Worm (Caenorhabditis elegans): ENCODE measurements around the gene Y37E11B.2.
"Not testable (repeated sequence)": the region's sequence is repeated elsewhere in the genome, so short reads cannot be mapped to it uniquely, and the experiment has no call there.

Y37E11B.2 gene

ce11 chrIV:3582806-3583205 is 4.6 kb downstream of the Y37E11B.2 start, which contains the start of gene blos-7:
Gene blos-7 (minus strand): TSS chrIV:3582906.
- TF ChIP-seq unc-62 (GFP tag; optimal IDR thresholded peaks at IDR 0.05); lin-13 (GFP tag; optimal IDR thresholded peaks at IDR 0.05); gmeb-1 (tag; optimal IDR thresholded peaks at IDR 0.05): not testable (repeated sequence)

- TF ChIP-seq ama-1 (optimal IDR thresholded peaks at IDR 0.05) (no peak), sma-9 (GFP tag; optimal IDR thresholded peaks at IDR 0.05) (no peak), sma-9 (tag; optimal IDR thresholded peaks at IDR 0.05) (no peak), peb-1 (tag; optimal IDR thresholded peaks at IDR 0.05) (no peak), lin-11 (tag; optimal IDR thresholded peaks at IDR 0.05) (no peak), mdl-1 (tag; optimal IDR thresholded peaks at IDR 0.05) (no peak), skn-1 (tag; optimal IDR thresholded peaks at IDR 0.05) (no peak), ceh-16 (tag; optimal IDR thresholded peaks at IDR 0.05) (no peak), unc-62 (GFP tag; optimal IDR thresholded peaks at IDR 0.05) (no peak)
These were observed 12.6 kb downstream of the Y37E11B.2 start for ce11 chrIV:3590821-3591220.

ce11 chrIV:3593513-3593912 is 15.3 kb downstream of the Y37E11B.2 start, which contains the start of gene taf-2:
Gene taf-2 (minus strand): TSS chrIV:3593613.
- TF ChIP-seq nhr-10 (tag; optimal IDR thresholded peaks at IDR 0.05) (no peak), nhr-77 (tag; optimal IDR thresholded peaks at IDR 0.05) (no peak), lin-11 (tag; optimal IDR thresholded peaks at IDR 0.05) (no peak), gmeb-1 (tag; optimal IDR thresholded peaks at IDR 0.05) (no peak), mbf-1 (tag; optimal IDR thresholded peaks at IDR 0.05) (no peak), sma-9 (GFP tag; optimal IDR thresholded peaks at IDR 0.05) (no peak), sma-9 (tag; optimal IDR thresholded peaks at IDR 0.05) (no peak), sma-3 (GFP tag; optimal IDR thresholded peaks at IDR 0.05) (no peak), fos-1 (tag; optimal IDR thresholded peaks at IDR 0.05) (no peak), mdl-1 (tag; optimal IDR thresholded peaks at IDR 0.05) (no peak), nhr-21 (tag; optimal IDR thresholded peaks at IDR 0.05) (no peak), elt-1 (tag; optimal IDR thresholded peaks at IDR 0.05) (no peak), elt-3 (tag; optimal IDR thresholded peaks at IDR 0.05) (no peak), alr-1 (tag; optimal IDR thresholded peaks at IDR 0.05) (no peak), nhr-6 (tag; optimal IDR thresholded peaks at IDR 0.05) (no peak)

ce11 chrIV:3597356-3597755 is 19.1 kb downstream of the Y37E11B.2 start:
- no peak for TF ChIP-seq lsy-2 (tag; optimal IDR thresholded peaks at IDR 0.05)
- TF ChIP-seq nhr-237 (tag; optimal IDR thresholded peaks at IDR 0.05) = no peak
- TF ChIP-seq elt-1 (tag; optimal IDR thresholded peaks at IDR 0.05) = no peak
- TF ChIP-seq nhr-23 (tag; optimal IDR thresholded peaks at IDR 0.05) = no peak
- TF ChIP-seq egl-27 (tag; optimal IDR thresholded peaks at IDR 0.05) = no peak
- TF ChIP-seq nhr-11 (tag; optimal IDR thresholded peaks at IDR 0.05) = no peak
- TF ChIP-seq alr-1 (tag; optimal IDR thresholded peaks at IDR 0.05) = no peak
- no peak for TF ChIP-seq unc-55 (GFP tag; optimal IDR thresholded peaks at IDR 0.05)
- TF ChIP-seq ceh-82 (tag; optimal IDR thresholded peaks at IDR 0.05) = no peak
- no peak for TF ChIP-seq crh-2 (tag; optimal IDR thresholded peaks at IDR 0.05)

ce11 chrIV:3598452-3598851 is 20.2 kb downstream of the Y37E11B.2 start, which contains the start of gene Y37E11B.5:
Gene Y37E11B.5 (minus strand): TSS chrIV:3598552.
- no peak for TF ChIP-seq nhr-23 (tag; optimal IDR thresholded peaks at IDR 0.05)
- TF ChIP-seq unc-62 (GFP tag; optimal IDR thresholded peaks at IDR 0.05) = no peak
- TF ChIP-seq lin-11 (tag; optimal IDR thresholded peaks at IDR 0.05) = no peak
- no peak for TF ChIP-seq ama-1 (optimal IDR thresholded peaks at IDR 0.05)
- no peak for TF ChIP-seq nhr-11 (tag; optimal IDR thresholded peaks at IDR 0.05)
- TF ChIP-seq nhr-12 (tag; optimal IDR thresholded peaks at IDR 0.05) = no peak
- no peak for TF ChIP-seq sem-4 (tag; optimal IDR thresholded peaks at IDR 0.05)
- TF ChIP-seq elt-3 (tag; optimal IDR thresholded peaks at IDR 0.05) = no peak
- TF ChIP-seq F13H6.1 (tag; optimal IDR thresholded peaks at IDR 0.05) = no peak
- no peak for TF ChIP-seq ztf-1 (GFP tag; conservative IDR thresholded peaks at IDR 0.05)
- no peak for TF ChIP-seq mab-5 (tag; optimal IDR thresholded peaks at IDR 0.05)
- no peak for TF ChIP-seq mbf-1 (tag; optimal IDR thresholded peaks at IDR 0.05)
- no peak for TF ChIP-seq R02D3.7 (tag; optimal IDR thresholded peaks at IDR 0.05)
- TF ChIP-seq ceh-16 (tag; optimal IDR thresholded peaks at IDR 0.05) = no peak
- TF ChIP-seq sma-3 (GFP tag; optimal IDR thresholded peaks at IDR 0.05) = no peak
